Worm (Caenorhabditis elegans): Measurements from ENCODE around the gene str-14.

- TF ChIP-seq pag-3 (tag; optimal IDR thresholded peaks at IDR 0.05; ENCODE audit: borderline replicate concordance): no peak
- TF ChIP-seq ceh-34 (tag; optimal IDR thresholded peaks at IDR 0.05): no peak
- no peak for TF ChIP-seq hlh-30 (tag; optimal IDR thresholded peaks at IDR 0.05; ENCODE audit: insufficient read depth)
- no peak for TF ChIP-seq madf-2 (tag; optimal IDR thresholded peaks at IDR 0.05)
- no peak for TF ChIP-seq tbx-2 (tag; optimal IDR thresholded peaks at IDR 0.05)
- no peak for TF ChIP-seq fkh-10 (GFP tag; optimal IDR thresholded peaks at IDR 0.05)
- TF ChIP-seq ama-1 (optimal IDR thresholded peaks at IDR 0.05): no peak
- TF ChIP-seq C38D4.7 (GFP tag; optimal IDR thresholded peaks at IDR 0.05): no peak
- no peak for TF ChIP-seq ceh-14 (tag; optimal IDR thresholded peaks at IDR 0.05)
- no peak for TF ChIP-seq dve-1 (tag; optimal IDR thresholded peaks at IDR 0.05)
- no peak for TF ChIP-seq rnt-1 (tag; optimal IDR thresholded peaks at IDR 0.05)
- TF ChIP-seq nhr-11 (tag; optimal IDR thresholded peaks at IDR 0.05): no peak
These were observed 11.3 kb downstream of the str-14 start, which contains the start of gene srh-141 for ce11 chrV:16443626-16444025.
